Worm (Caenorhabditis elegans): Measurements from ENCODE around the gene gadr-2.

The gadr-2 gene

ce11 chrIV:9441391-9441790, 43.5 kb downstream of the gadr-2 start:
- TF ChIP-seq nhr-80 (tag; optimal IDR thresholded peaks at IDR 0.05) (peak; percentile 23), D2030.7 (GFP tag; IDR thresholded peaks at IDR 0.05) (no peak)

ce11 chrIV:9440880-9441336, 44.0 kb downstream of the gadr-2 start, which contains the start of gene idh-1:
Gene idh-1 (minus strand): TSS chrIV:9441107.
- TF ChIP-seq Y53F4B.3 (GFP tag; IDR thresholded peaks at IDR 0.05) (no peak), let-607 (tag; optimal IDR thresholded peaks at IDR 0.05) (no peak), nhr-80 (tag; optimal IDR thresholded peaks at IDR 0.05) (peak; percentile 20), dox-1 (GFP tag; IDR thresholded peaks at IDR 0.05) (peak; percentile 64; the same call in 1 of the 2 replicates), nhr-179 (tag; optimal IDR thresholded peaks at IDR 0.05) (no peak), hlh-26 (GFP tag; conservative IDR thresholded peaks at IDR 0.05) (no peak), attf-3 (GFP tag; conservative IDR thresholded peaks at IDR 0.05) (no peak), B0019.2 (GFP tag; conservative IDR thresholded peaks at IDR 0.05) (peak; percentile 66; the same call in 1 of the 2 replicates), ceh-100 (GFP tag; IDR thresholded peaks at IDR 0.05) (peak; percentile 19; the same call in 1 of the 2 replicates), madf-8 (GFP tag; conservative IDR thresholded peaks at IDR 0.05) (peak; percentile 83), nhr-120 (GFP tag; IDR thresholded peaks at IDR 0.05) (no peak), dpl-1 (GFP tag; optimal IDR thresholded peaks at IDR 0.05) (peak; percentile 88), hmg-1.2 (GFP tag; IDR thresholded peaks at IDR 0.05) (peak; percentile 58), ztf-25 (GFP tag; IDR thresholded peaks at IDR 0.05) (no peak), unc-130 (GFP tag; optimal IDR thresholded peaks at IDR 0.05) (no peak), ekl-4 (GFP tag; IDR thresholded peaks at IDR 0.05) (no peak), ccch-3 (GFP tag; optimal IDR thresholded peaks at IDR 0.05) (no peak), C17E4.6 (GFP tag; IDR thresholded peaks at IDR 0.05) (no peak), chd-7 (tag; optimal IDR thresholded peaks at IDR 0.05) (no peak), F49E8.2 (tag; optimal IDR thresholded peaks at IDR 0.05; ENCODE audit: insufficient read depth) (peak; percentile 13), hlh-12 (tag; optimal IDR thresholded peaks at IDR 0.05) (no peak), snpc-4 (GFP tag; optimal IDR thresholded peaks at IDR 0.05) (no peak), snpc-4 (tag; optimal IDR thresholded peaks at IDR 0.05) (peak; percentile 14 to 79 (median 38)), fkh-3 (tag; optimal IDR thresholded peaks at IDR 0.05) (no peak), lsy-27 (tag; optimal IDR thresholded peaks at IDR 0.05; ENCODE audit: borderline replicate concordance, insufficient read depth) (no peak), B0336.3 (GFP tag; IDR thresholded peaks at IDR 0.05) (peak; percentile 71), F57A8.1 (GFP tag; optimal IDR thresholded peaks at IDR 0.05) (no peak), die-1 (tag; optimal IDR thresholded peaks at IDR 0.05) (no peak), ztf-18 (tag; optimal IDR thresholded peaks at IDR 0.05) (no peak), rcor-1 (GFP tag; IDR thresholded peaks at IDR 0.05) (0 out of 2 replicates have a peak, but pooled peaks have one; percentile 19), hsf-1 (GFP tag; IDR thresholded peaks at IDR 0.05) (peak; percentile 65), F22D6.2 (tag; optimal IDR thresholded peaks at IDR 0.05) (no peak), zfh-2 (GFP tag; conservative IDR thresholded peaks at IDR 0.05) (peak; percentile 62; the same call in 1 of the 2 replicates), ceh-79 (tag; optimal IDR thresholded peaks at IDR 0.05) (no peak), Y95B8A.8 (GFP tag; IDR thresholded peaks at IDR 0.05) (peak; percentile 36; the same call in 1 of the 2 replicates), K11D2.4 (GFP tag; IDR thresholded peaks at IDR 0.05) (no peak), hrde-1 (tag; optimal IDR thresholded peaks at IDR 0.05; ENCODE audit: borderline replicate concordance) (no peak), D2030.7 (GFP tag; IDR thresholded peaks at IDR 0.05) (peak; percentile 87), ztf-3 (GFP tag; optimal IDR thresholded peaks at IDR 0.05) (no peak), tbx-9 (tag; optimal IDR thresholded peaks at IDR 0.05; ENCODE audit: borderline replicate concordance) (peak; percentile 23), C06A6.2 (GFP tag; conservative IDR thresholded peaks at IDR 0.05) (no peak), aptf-2 (GFP tag; conservative IDR thresholded peaks at IDR 0.05) (no peak), ceh-27 (GFP tag; optimal IDR thresholded peaks at IDR 0.05) (peak; percentile 11), let-526 (GFP tag; IDR thresholded peaks at IDR 0.05) (no peak), attf-6 (GFP tag; IDR thresholded peaks at IDR 0.05) (peak; percentile 59; the same call in 1 of the 2 replicates), ztf-22 (GFP tag; optimal IDR thresholded peaks at IDR 0.05) (no peak)

All from whole organism, young adult.